Fruit fly (Drosophila melanogaster) whole organism, embryonic: Measurements from ENCODE around the gene Kmn2.
"Not testable (repeated sequence)": the region's sequence is repeated elsewhere in the genome, so short reads cannot be mapped to it uniquely, and the experiment has no call there.

Experiments used
- Ada2b ChIP-seq: fragments of 200-800 bp; sonication (Bioruptor generic); IDR thresholded peaks from 2 replicates; pipeline ENCODE4 v1.3.6; 2022; ENCODE audit warnings: missing biosample characterization, missing genetic modification characterization
- Antp ChIP-seq: fragments of 200-800 bp; sonication (Bioruptor generic); optimal IDR thresholded peaks from 3 replicates; lab custom pipeline; 2016; ENCODE audit warnings: missing biosample characterization, missing genetic modification characterization
- B-H1 ChIP-seq: fragments of 200-800 bp; sonication (Bioruptor generic); IDR thresholded peaks from 3 replicates; pipeline ENCODE4 v1.3.6; 2022; ENCODE audit warnings: missing biosample characterization, missing genetic modification characterization
- BtbVII ChIP-seq: fragments of 200-800 bp; sonication (Bioruptor generic); optimal IDR thresholded peaks from 3 replicates; lab custom pipeline; 2017; ENCODE audit warnings: missing biosample characterization, mild to moderate bottlenecking, missing genetic modification characterization
- CG10462 ChIP-seq: fragments of 200-800 bp; sonication (Bioruptor generic); optimal IDR thresholded peaks from 2 replicates; lab custom pipeline; 2016; ENCODE audit warnings: missing biosample characterization, missing genetic modification characterization
- CG12744 ChIP-seq: fragments of 200-800 bp; sonication (Bioruptor generic); optimal IDR thresholded peaks from 2 replicates; lab custom pipeline; 2016; ENCODE audit warnings: missing biosample characterization, missing genetic modification characterization
- CG13624 ChIP-seq: fragments of 200-800 bp; sonication (Bioruptor generic); optimal IDR thresholded peaks from 2 replicates; lab custom pipeline; 2016; ENCODE audit warnings: missing biosample characterization, missing genetic modification characterization
- CG13894 ChIP-seq: fragments of 200-800 bp; sonication (Bioruptor generic); optimal IDR thresholded peaks from 3 replicates; lab custom pipeline; 2018; ENCODE audit warnings: missing biosample characterization, mild to moderate bottlenecking, missing genetic modification characterization, moderate library complexity
- CG14710 ChIP-seq: fragments of 200-800 bp; sonication (Bioruptor generic); optimal IDR thresholded peaks from 3 replicates; lab custom pipeline; 2019; ENCODE audit warnings: missing biosample characterization, mild to moderate bottlenecking, missing genetic modification characterization, moderate library complexity
- CG14965 ChIP-seq: fragments of 200-800 bp; sonication (Bioruptor generic); optimal IDR thresholded peaks from 2 replicates; lab custom pipeline; 2016; ENCODE audit warnings: missing biosample characterization, missing genetic modification characterization, borderline replicate concordance
- CG15073 ChIP-seq: fragments of 200-800 bp; sonication (Bioruptor generic); optimal IDR thresholded peaks from 2 replicates; lab custom pipeline; 2016; ENCODE audit warnings: missing biosample characterization, missing genetic modification characterization
- CG15514 ChIP-seq: fragments of 200-800 bp; sonication (Bioruptor generic); optimal IDR thresholded peaks from 3 replicates; lab custom pipeline; 2017; ENCODE audit warnings: missing biosample characterization, missing genetic modification characterization, mild to moderate bottlenecking, moderate library complexity, missing genetic modification reagents
- CG17829 ChIP-seq: fragments of 200-800 bp; optimal IDR thresholded peaks from 2 replicates; lab custom pipeline; 2019; ENCODE audit warnings: missing biosample characterization, mild to moderate bottlenecking, missing genetic modification characterization, moderate library complexity
- CG17912 ChIP-seq: fragments of 200-800 bp; sonication (Bioruptor generic); optimal IDR thresholded peaks from 2 replicates; lab custom pipeline; 2018; ENCODE audit warnings: missing biosample characterization, mild to moderate bottlenecking, missing genetic modification characterization
- CG18476 ChIP-seq: fragments of 200-800 bp; sonication (Bioruptor generic); optimal IDR thresholded peaks from 2 replicates; lab custom pipeline; 2016; ENCODE audit warnings: missing biosample characterization, mild to moderate bottlenecking, missing genetic modification characterization
- CG2129 ChIP-seq: fragments of 200-800 bp; sonication (Bioruptor generic); IDR thresholded peaks from 2 replicates; pipeline ENCODE4 v1.3.6; 2022; ENCODE audit warnings: missing biosample characterization, missing genetic modification characterization; ENCODE audit not compliant: partially characterized antibody
- CG30431 ChIP-seq: fragments of 200-800 bp; sonication (Bioruptor generic); optimal IDR thresholded peaks from 2 replicates; lab custom pipeline; 2017; ENCODE audit warnings: missing biosample characterization, missing genetic modification characterization
- CG31224 ChIP-seq: fragments of 200-800 bp; sonication (Bioruptor generic); IDR thresholded peaks from 2 replicates; pipeline ENCODE4 v1.3.6; 2022; ENCODE audit warnings: missing biosample characterization, missing genetic modification characterization
- CG3726 ChIP-seq: fragments of 200-800 bp; sonication (Bioruptor generic); IDR thresholded peaks from 3 replicates; pipeline ENCODE4, ENCODE4 v1.3.6; 2022; ENCODE audit warnings: missing biosample characterization, missing genetic modification characterization
- CG3838 ChIP-seq: fragments of 200-800 bp; sonication (Bioruptor generic); optimal IDR thresholded peaks from 3 replicates; lab custom pipeline; 2016; ENCODE audit warnings: missing biosample characterization, missing genetic modification characterization
- CG4424 ChIP-seq: fragments of 200-800 bp; sonication (Bioruptor generic); optimal IDR thresholded peaks from 3 replicates; lab custom pipeline; 2016; ENCODE audit warnings: missing biosample characterization, missing genetic modification characterization
- CG4820 ChIP-seq: fragments of 200-800 bp; sonication (Bioruptor generic); optimal IDR thresholded peaks from 3 replicates; lab custom pipeline; 2016; ENCODE audit warnings: missing biosample characterization, missing genetic modification characterization
- CG6254 ChIP-seq: fragments of 200-800 bp; sonication (Bioruptor generic); optimal IDR thresholded peaks from 3 replicates; lab custom pipeline; 2017; ENCODE audit warnings: mild to moderate bottlenecking, missing biosample characterization, missing genetic modification reagents, missing genetic modification characterization
- CG6654 ChIP-seq: fragments of 200-800 bp; sonication (Bioruptor generic); optimal IDR thresholded peaks from 2 replicates; lab custom pipeline; 2017; ENCODE audit warnings: missing biosample characterization, mild to moderate bottlenecking, missing genetic modification characterization
- CG6689 ChIP-seq: fragments of 200-800 bp; sonication (Bioruptor generic); IDR thresholded peaks from 2 replicates; pipeline ENCODE4 v1.3.6; 2022; ENCODE audit warnings: missing biosample characterization, missing genetic modification characterization
- CG6854 ChIP-seq: fragments of 200-800 bp; sonication (Bioruptor generic); optimal IDR thresholded peaks from 3 replicates; lab custom pipeline; 2017; ENCODE audit warnings: missing biosample characterization, mild to moderate bottlenecking, missing genetic modification characterization
- CG7556 ChIP-seq: fragments of 200-800 bp; sonication (Bioruptor generic); optimal IDR thresholded peaks from 2 replicates; lab custom pipeline; 2017; ENCODE audit warnings: missing biosample characterization, mild to moderate bottlenecking, missing genetic modification characterization
- CG8290 ChIP-seq, 3 experiments: fragments of 200-800 bp; sonication (Bioruptor generic); optimal IDR thresholded peaks; 2 replicates each; lab custom pipeline; 2016 to 2019; ENCODE audit warnings: missing biosample characterization in 3 of 3, missing genetic modification characterization in 3 of 3, mild to moderate bottlenecking in 2 of 3, moderate library complexity in 1 of 3
- Opbp ChIP-seq: fragments of 200-800 bp; sonication (Bioruptor generic); IDR thresholded peaks from 3 replicates; pipeline ENCODE4 v1.3.6; 2022; ENCODE audit warnings: missing biosample characterization, missing genetic modification characterization; ENCODE audit not compliant: partially characterized antibody
- Ptx1 ChIP-seq: fragments of 200-800 bp; sonication (Bioruptor generic); IDR thresholded peaks from 2 replicates; pipeline ENCODE4 v1.3.6; 2022; ENCODE audit warnings: missing biosample characterization, missing genetic modification characterization
- Ravus ChIP-seq: fragments of 200-800 bp; sonication (Bioruptor generic); IDR thresholded peaks from 2 replicates; pipeline ENCODE4 v1.3.6; 2022; ENCODE audit warnings: missing biosample characterization, missing genetic modification characterization
- Rfx ChIP-seq: fragments of 200-800 bp; sonication (Bioruptor generic); IDR thresholded peaks from 2 replicates; pipeline ENCODE4 v1.3.6; 2022; ENCODE audit warnings: missing biosample characterization, missing genetic modification characterization
- Sox100B ChIP-seq: fragments of 200-800 bp; sonication (Bioruptor generic); optimal IDR thresholded peaks from 3 replicates; lab custom pipeline; 2018; ENCODE audit warnings: missing biosample characterization, mild to moderate bottlenecking, missing genetic modification characterization
- ab ChIP-seq: fragments of 200-800 bp; sonication (Bioruptor generic); optimal IDR thresholded peaks from 2 replicates; lab custom pipeline; 2016; ENCODE audit warnings: missing biosample characterization, missing genetic modification characterization
- cad ChIP-seq: fragments of >200 bp; optimal IDR thresholded peaks from 2 replicates; lab custom pipeline; 2017; ENCODE audit warnings: missing biosample characterization, missing genetic modification characterization
- ems ChIP-seq: fragments of 200-800 bp; sonication (Bioruptor generic); optimal IDR thresholded peaks from 3 replicates; lab custom pipeline; 2016; ENCODE audit warnings: missing biosample characterization, missing genetic modification characterization
- ftz-f1 ChIP-seq: fragments of 200-800 bp; sonication (Bioruptor generic); optimal IDR thresholded peaks from 2 replicates; lab custom pipeline; 2016; ENCODE audit warnings: missing biosample characterization, missing genetic modification characterization
- gem ChIP-seq: fragments of 200-800 bp; sonication (Bioruptor generic); optimal IDR thresholded peaks from 2 replicates; lab custom pipeline; 2019; ENCODE audit warnings: missing biosample characterization, mild to moderate bottlenecking, missing genetic modification characterization, moderate library complexity
- ham ChIP-seq: fragments of 200-800 bp; sonication (Bioruptor generic); IDR thresholded peaks from 2 replicates; pipeline ENCODE4 v1.3.6; 2022; ENCODE audit warnings: missing biosample characterization, missing genetic modification characterization
- hbn ChIP-seq: fragments of 200-800 bp; sonication (Bioruptor generic); IDR thresholded peaks from 2 replicates; pipeline ENCODE4 v1.3.6; 2022; ENCODE audit warnings: missing biosample characterization, missing genetic modification characterization; ENCODE audit not compliant: partially characterized antibody
- klu ChIP-seq: fragments of 200-800 bp; sonication (Bioruptor generic); IDR thresholded peaks from 2 replicates; pipeline ENCODE4 v1.3.6; 2022; ENCODE audit warnings: missing biosample characterization, missing genetic modification characterization
- nerfin-1 ChIP-seq: fragments of 200-800 bp; sonication (Bioruptor generic); optimal IDR thresholded peaks from 3 replicates; lab custom pipeline; 2019; ENCODE audit warnings: missing biosample characterization, mild to moderate bottlenecking, missing genetic modification characterization, moderate library complexity
- nerfin-2 ChIP-seq: fragments of 200-800 bp; sonication (Bioruptor generic); IDR thresholded peaks from 2 replicates; pipeline ENCODE4 v1.3.6; 2022; ENCODE audit warnings: missing biosample characterization, missing genetic modification characterization; ENCODE audit not compliant: partially characterized antibody
- otp ChIP-seq: fragments of 200-800 bp; sonication (Bioruptor generic); IDR thresholded peaks from 3 replicates; pipeline ENCODE4, ENCODE4 v1.3.6; 2022; ENCODE audit warnings: missing biosample characterization, missing genetic modification characterization
- pan ChIP-seq, 4 experiments: fragments of >200 bp in 3 of 4; fragments of 200-800 bp in 1 of 4; sonication (Bioruptor generic) in 1 of 4; optimal IDR thresholded peaks in 3 of 4; IDR thresholded peaks in 1 of 4; 2 replicates each; pipeline versions ENCODE4 v1.3.6 to Lab custom; 2017 to 2022; ENCODE audit warnings: missing biosample characterization in 2 of 4, missing genetic modification characterization in 2 of 4, mixed read lengths in 1 of 4
- ranshi ChIP-seq: fragments of 200-800 bp; sonication (Bioruptor generic); IDR thresholded peaks from 2 replicates; pipeline ENCODE4 v1.3.6; 2022; ENCODE audit warnings: missing biosample characterization, missing genetic modification characterization
- tup ChIP-seq: fragments of 200-800 bp; sonication (Bioruptor generic); optimal IDR thresholded peaks from 2 replicates; lab custom pipeline; 2016; ENCODE audit warnings: missing biosample characterization, mild to moderate bottlenecking, missing genetic modification characterization, moderate library complexity
- vfl ChIP-seq: fragments of 200-800 bp; sonication (Bioruptor generic); optimal IDR thresholded peaks from 2 replicates; lab custom pipeline; 2016; ENCODE audit warnings: missing biosample characterization, missing genetic modification characterization

The Kmn2 gene

dm6 chr3R:8048867-8049266 lies 47.8 kb upstream of the Kmn2 start, which contains the start of gene CG43618:
Gene CG43618 (plus strand): TSS chr3R:8049167.
- TF ChIP-seq CG7556 (GFP tag; lab: Kevin White, UChicago); CG13894 (tag; lab: Kevin White, UChicago); ems: not testable (repeated sequence)
- TF ChIP-seq, all 482 proteins: peak for 0; not testable (repeated sequence) for 482

dm6 chr3R:8040843-8041242 lies 39.7 kb upstream of the Kmn2 start, which contains the start of gene CG43060:
Gene CG43060 (plus strand): TSS chr3R:8041224.
- TF ChIP-seq klu (GFP tag; lab: Robert Waterston, UW): no peak
- no peak for TF ChIP-seq CG3726
- no peak for TF ChIP-seq CG18476
- TF ChIP-seq CG12744: no peak
- no peak for TF ChIP-seq ftz-f1 (GFP tag; lab: Kevin White, UChicago)
- no peak for TF ChIP-seq CG3838
- no peak for TF ChIP-seq Antp
- no peak for TF ChIP-seq CG14965 (GFP tag; lab: Kevin White, UChicago)
- no peak for TF ChIP-seq CG4424 (GFP tag; lab: Kevin White, UChicago)
- TF ChIP-seq nerfin-2: no peak
- no peak for TF ChIP-seq CG30431 (GFP tag; lab: Kevin White, UChicago)
- no peak for TF ChIP-seq vfl (GFP tag; lab: Kevin White, UChicago)
- TF ChIP-seq CG17829 (tag; lab: Kevin White, UChicago): no peak
- TF ChIP-seq CG6854 (GFP tag; lab: Kevin White, UChicago): no peak
- TF ChIP-seq otp (GFP tag; lab: Robert Waterston, UW): no peak
- no peak for TF ChIP-seq CG4820 (GFP tag; lab: Kevin White, UChicago)
- no peak for TF ChIP-seq ham (GFP tag; lab: Robert Waterston, UW)
- no peak for TF ChIP-seq CG14710
- TF ChIP-seq CG15073: no peak
- no peak for TF ChIP-seq CG2129 (GFP tag; lab: Robert Waterston, UW)
- TF ChIP-seq, all 482 proteins: peak for 0

- TF ChIP-seq BtbVII: no peak
- no peak for TF ChIP-seq CG10462 (GFP tag; lab: Kevin White, UChicago)
- TF ChIP-seq CG4820 (GFP tag; lab: Kevin White, UChicago): no peak
- TF ChIP-seq CG8290 (GFP tag; optimal IDR thresholded peaks at IDR 0.05; lab: Kevin White, UChicago): no peak
- no peak for TF ChIP-seq CG8290 (tag; optimal IDR thresholded peaks at IDR 0.05; lab: Kevin White, UChicago)
- no peak for TF ChIP-seq Rfx (GFP tag; lab: Robert Waterston, UW)
- no peak for TF ChIP-seq B-H1 (GFP tag; lab: Robert Waterston, UW)
- TF ChIP-seq CG6689 (GFP tag; lab: Robert Waterston, UW): no peak
- no peak for TF ChIP-seq Ada2b (GFP tag; lab: Robert Waterston, UW)
- no peak for TF ChIP-seq CG6654
- no peak for TF ChIP-seq tup (GFP tag; lab: Kevin White, UChicago)
- TF ChIP-seq cad (GFP tag; lab: Kevin White, UChicago): no peak
- TF ChIP-seq CG31224: no peak
- no peak for TF ChIP-seq ab (GFP tag; lab: Kevin White, UChicago)
- TF ChIP-seq Sox100B (GFP tag; lab: Kevin White, UChicago): no peak
These were observed 37.8 kb upstream of the Kmn2 start for dm6 chr3R:8038927-8039326.

dm6 chr3R:8037896-8038295 lies 36.8 kb upstream of the Kmn2 start:
- TF ChIP-seq CG6254 (GFP tag; lab: Kevin White, UChicago) (peak; percentile 9), ranshi (GFP tag; lab: Robert Waterston, UW) (no peak; the same call in 1 of the 2 replicates), CG13624 (GFP tag; lab: Kevin White, UChicago) (no peak), Opbp (no peak), pan (optimal IDR thresholded peaks at IDR 0.05; lab: Kevin White, UChicago) (no peak), pan (GFP tag; optimal IDR thresholded peaks at IDR 0.05 in 1 of 2, IDR thresholded peaks at IDR 0.05 in 1 of 2) (no peak), Ravus (GFP tag; lab: Robert Waterston, UW) (no peak), gem (peak; percentile 32), Ptx1 (GFP tag; lab: Robert Waterston, UW) (peak; percentile 33; the same call in 1 of the 2 replicates), CG17912 (GFP tag; lab: Kevin White, UChicago) (no peak), CG15514 (no peak), nerfin-1 (tag; lab: Kevin White, UChicago) (no peak), hbn (no peak)
